Fruit fly (Drosophila melanogaster) whole organism, pupa: Measurements from ENCODE around the gene Mekk1.

Experiments
- CG10348 ChIP-seq: fragments of 200-800 bp; sonication (Bioruptor generic); IDR thresholded peaks from 2 replicates; pipeline ENCODE4 v1.3.6; 2022; ENCODE audit warnings: missing biosample characterization, missing genetic modification characterization
- CG12605 ChIP-seq: fragments of 200-800 bp; sonication (Bioruptor generic); IDR thresholded peaks from 2 replicates; pipeline ENCODE4 v1.3.6; 2022; ENCODE audit warnings: missing biosample characterization, missing genetic modification characterization
- CG15710 ChIP-seq: fragments of 200-800 bp; sonication (Bioruptor generic); optimal IDR thresholded peaks from 2 replicates; lab custom pipeline; 2018; ENCODE audit warnings: missing biosample characterization, mild to moderate bottlenecking, missing genetic modification characterization, moderate library complexity
- CG32121 ChIP-seq: fragments of 200-800 bp; sonication (Bioruptor generic); IDR thresholded peaks from 2 replicates; pipeline ENCODE4 v1.3.6; 2022; ENCODE audit warnings: missing biosample characterization, missing genetic modification characterization
- CG34367 ChIP-seq: fragments of 200-800 bp; sonication (Bioruptor generic); optimal IDR thresholded peaks from 2 replicates; lab custom pipeline; 2018; ENCODE audit warnings: missing biosample characterization, mild to moderate bottlenecking, missing genetic modification characterization
- CG8159 ChIP-seq: fragments of 200-800 bp; sonication (Bioruptor generic); optimal IDR thresholded peaks from 3 replicates; lab custom pipeline; 2018; ENCODE audit warnings: missing biosample characterization, mild to moderate bottlenecking, missing genetic modification characterization, moderate library complexity
- CG8301 ChIP-seq: fragments of 200-800 bp; sonication (Bioruptor generic); optimal IDR thresholded peaks from 2 replicates; lab custom pipeline; 2018; ENCODE audit warnings: missing biosample characterization, mild to moderate bottlenecking, missing genetic modification characterization
- CG9948 ChIP-seq: fragments of 200-800 bp; sonication (Bioruptor generic); optimal IDR thresholded peaks from 2 replicates; lab custom pipeline; 2018; ENCODE audit warnings: missing biosample characterization, mild to moderate bottlenecking, missing genetic modification characterization, moderate library complexity
- EcR ChIP-seq: fragments of 200-800 bp; sonication (Bioruptor generic); optimal IDR thresholded peaks from 3 replicates; lab custom pipeline; 2019; ENCODE audit warnings: missing biosample characterization, missing genetic modification characterization, mild to moderate bottlenecking, moderate library complexity, missing genetic modification reagents
- Snoo ChIP-seq: fragments of 200-800 bp; sonication (Bioruptor generic); optimal IDR thresholded peaks from 3 replicates; lab custom pipeline; 2017; ENCODE audit warnings: missing biosample characterization, mild to moderate bottlenecking, missing genetic modification characterization, inconsistent platforms
- fd96Ca ChIP-seq: fragments of 200-800 bp; sonication (Bioruptor generic); IDR thresholded peaks from 3 replicates; pipeline ENCODE4 v1.3.6; 2022; ENCODE audit warnings: missing biosample characterization, missing genetic modification characterization
- gl ChIP-seq: fragments of 200-800 bp; sonication (Bioruptor generic); optimal IDR thresholded peaks from 2 replicates; lab custom pipeline; 2018; ENCODE audit warnings: missing biosample characterization, mild to moderate bottlenecking, missing genetic modification characterization

DNA sequence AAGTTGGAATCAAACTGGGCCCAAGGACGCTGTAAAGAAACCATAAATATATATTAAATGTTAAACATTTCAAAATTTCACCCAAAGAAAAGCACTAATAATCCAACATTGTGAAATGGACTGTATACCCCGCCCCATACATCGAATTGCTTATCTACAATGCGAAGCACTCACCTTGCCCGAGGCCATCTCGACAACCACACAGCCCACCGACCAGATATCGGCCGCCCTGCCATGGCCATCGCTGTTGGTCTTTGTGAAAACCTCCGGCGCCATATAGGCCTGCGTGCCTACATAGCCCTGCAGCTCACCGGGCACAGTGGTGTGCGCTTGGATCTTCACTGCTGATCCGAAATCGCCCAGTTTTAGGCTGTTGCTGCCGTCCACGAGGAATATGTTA is 9.8 kb downstream of the Mekk1 start:
- TF ChIP-seq CG10348 (GFP tag; lab: Robert Waterston, UW): no peak
- TF ChIP-seq CG8159 (tag; lab: Kevin White, UChicago): no peak
- no peak for TF ChIP-seq Snoo
- TF ChIP-seq CG9948 (tag; lab: Kevin White, UChicago): no peak
- no peak for TF ChIP-seq EcR
- no peak for TF ChIP-seq CG34367 (tag; lab: Kevin White, UChicago)
- no peak for TF ChIP-seq fd96Ca
- TF ChIP-seq CG12605 (GFP tag; lab: Robert Waterston, UW): no peak
- TF ChIP-seq CG8301 (tag; lab: Kevin White, UChicago): no peak
- no peak for TF ChIP-seq CG32121 (GFP tag; lab: Robert Waterston, UW)
- no peak for TF ChIP-seq gl (tag; lab: Kevin White, UChicago)
- TF ChIP-seq CG15710: no peak
